Worm (Caenorhabditis elegans): Measurements from ENCODE around the gene T05A7.7.

Gene T05A7.7

DNA sequence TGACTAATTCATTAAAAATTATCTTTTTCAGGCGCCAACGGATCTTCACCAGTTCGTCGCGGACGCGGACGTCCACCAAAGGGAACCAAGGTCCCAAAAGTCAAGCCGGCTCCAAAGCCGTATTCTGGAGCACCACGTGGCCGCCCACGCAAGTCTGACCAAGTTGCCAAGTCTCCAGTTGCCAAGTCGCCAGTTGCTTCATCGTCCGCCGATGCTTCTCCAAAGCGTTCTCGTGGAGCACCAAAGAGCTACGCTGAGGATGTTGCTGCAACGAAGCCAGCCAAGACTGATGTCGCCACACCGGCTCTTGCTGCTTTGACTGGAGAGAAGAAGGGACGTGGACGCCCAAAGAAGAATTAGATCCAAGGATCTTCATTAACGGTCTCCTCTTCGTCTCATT, 8.0 kb downstream of the T05A7.7 start:
- no peak for TF ChIP-seq jun-1 (tag; optimal IDR thresholded peaks at IDR 0.05)
- no peak for TF ChIP-seq ama-1 (optimal IDR thresholded peaks at IDR 0.05)

- TF ChIP-seq nhr-237 (tag; optimal IDR thresholded peaks at IDR 0.05) (no peak), elt-3 (tag; optimal IDR thresholded peaks at IDR 0.05) (no peak), nhr-67 (tag; optimal IDR thresholded peaks at IDR 0.05) (no peak), egl-5 (tag; optimal IDR thresholded peaks at IDR 0.05) (peak; percentile 24), lin-39 (tag; optimal IDR thresholded peaks at IDR 0.05) (peak; percentile 90), ztf-4 (tag; optimal IDR thresholded peaks at IDR 0.05) (no peak), elt-1 (tag; optimal IDR thresholded peaks at IDR 0.05) (no peak), nhr-76 (tag; optimal IDR thresholded peaks at IDR 0.05) (no peak), pha-4 (tag; optimal IDR thresholded peaks at IDR 0.05) (no peak), lsy-12 (tag; optimal IDR thresholded peaks at IDR 0.05) (peak; percentile 8), pqm-1 (tag; optimal IDR thresholded peaks at IDR 0.05) (peak; percentile 33), skn-1 (tag; optimal IDR thresholded peaks at IDR 0.05) (no peak), unc-39 (tag; optimal IDR thresholded peaks at IDR 0.05) (no peak), mml-1 (tag; optimal IDR thresholded peaks at IDR 0.05) (no peak), lin-15B (tag; optimal IDR thresholded peaks at IDR 0.05) (peak; percentile 71), jun-1 (tag; optimal IDR thresholded peaks at IDR 0.05) (peak; percentile 45), elt-2 (tag; optimal IDR thresholded peaks at IDR 0.05) (peak; percentile 46), daf-12 (tag; optimal IDR thresholded peaks at IDR 0.05) (no peak), nhr-23 (tag; optimal IDR thresholded peaks at IDR 0.05) (peak; percentile 41), snpc-4 (tag; optimal IDR thresholded peaks at IDR 0.05) (peak; percentile 43), ceh-9 (tag; optimal IDR thresholded peaks at IDR 0.05) (no peak), fos-1 (tag; optimal IDR thresholded peaks at IDR 0.05) (peak; percentile 9), ceh-28 (tag; optimal IDR thresholded peaks at IDR 0.05) (no peak), ztf-11 (tag; optimal IDR thresholded peaks at IDR 0.05) (no peak), nfya-1 (tag; optimal IDR thresholded peaks at IDR 0.05; ENCODE audit: insufficient read depth) (peak; percentile 72), aly-2 (tag; optimal IDR thresholded peaks at IDR 0.05) (no peak), ama-1 (optimal IDR thresholded peaks at IDR 0.05) (no peak), ceh-16 (tag; optimal IDR thresholded peaks at IDR 0.05) (no peak), nhr-25 (tag; optimal IDR thresholded peaks at IDR 0.05) (peak; percentile 51), tbx-2 (tag; optimal IDR thresholded peaks at IDR 0.05) (no peak)
Observed at ce11 chrII:4672584-4673110, 8.6 kb downstream of the T05A7.7 start, which contains the start of the genes clec-140 and hmg-11. clec-140 (plus strand) TSS chrII:4673060. hmg-11 (plus strand) TSS chrII:4673085.

DNA sequence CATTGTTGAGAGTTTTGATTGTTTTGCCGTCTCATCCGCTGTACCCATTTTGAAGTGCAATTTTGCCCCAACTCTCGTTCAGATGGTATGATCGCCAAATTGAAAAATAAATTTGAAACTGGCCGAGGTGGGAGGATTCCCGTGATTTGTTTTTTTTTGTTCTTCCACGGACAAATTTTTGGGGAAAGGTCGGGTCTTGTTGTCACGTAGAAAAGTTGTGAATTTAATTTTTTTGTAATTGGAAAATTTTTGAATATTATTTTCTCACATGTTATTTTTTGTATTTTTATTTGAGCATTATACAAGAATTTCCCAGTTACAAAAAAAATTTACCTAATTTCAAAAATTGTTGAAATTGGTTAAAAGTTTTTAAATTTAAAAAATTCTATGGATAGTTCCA, 9.6 kb downstream of the T05A7.7 start, which contains the start of gene T05A7.6:
Gene T05A7.6 (minus strand): TSS at position 101 of the 400 bp plus-strand sequence.
- TF ChIP-seq nhr-11 (tag; optimal IDR thresholded peaks at IDR 0.05) = no peak
- no peak for TF ChIP-seq nhr-25 (tag; optimal IDR thresholded peaks at IDR 0.05)
- no peak for TF ChIP-seq aly-2 (tag; optimal IDR thresholded peaks at IDR 0.05)
- no peak for TF ChIP-seq zag-1 (tag; optimal IDR thresholded peaks at IDR 0.05)

DNA sequence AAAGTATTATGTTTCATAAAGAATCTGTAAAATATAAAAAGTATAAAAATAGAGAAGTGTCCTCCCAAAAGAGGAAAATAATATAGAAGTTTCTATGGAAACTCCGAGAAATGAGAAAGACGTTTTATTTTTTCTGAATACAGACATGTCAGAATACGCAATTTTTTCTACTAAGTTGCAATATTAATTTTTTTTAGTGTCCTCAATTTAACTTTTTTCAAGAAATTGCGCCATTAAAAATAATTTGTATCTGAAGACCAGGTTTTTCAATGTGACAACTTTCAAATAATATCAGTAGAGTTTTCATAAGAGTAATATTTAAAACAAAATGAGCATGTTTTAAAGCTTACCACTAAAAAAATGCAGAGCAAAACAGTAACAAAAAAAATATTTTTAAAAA, 13.7 kb downstream of the T05A7.7 start, which contains the start of gene fut-5:
Gene fut-5 (minus strand): TSS at position 101 of the 400 bp plus-strand sequence.
- TF ChIP-seq daf-12 (tag; optimal IDR thresholded peaks at IDR 0.05) (no peak), snpc-4 (tag; optimal IDR thresholded peaks at IDR 0.05) (no peak), skn-1 (tag; optimal IDR thresholded peaks at IDR 0.05) (no peak), ztf-4 (tag; optimal IDR thresholded peaks at IDR 0.05) (no peak), ama-1 (optimal IDR thresholded peaks at IDR 0.05) (no peak), pqm-1 (tag; optimal IDR thresholded peaks at IDR 0.05) (no peak), nhr-77 (tag; optimal IDR thresholded peaks at IDR 0.05) (no peak), pha-4 (tag; optimal IDR thresholded peaks at IDR 0.05) (no peak), nhr-76 (tag; optimal IDR thresholded peaks at IDR 0.05) (no peak), nhr-23 (tag; optimal IDR thresholded peaks at IDR 0.05) (no peak), jun-1 (tag; optimal IDR thresholded peaks at IDR 0.05) (no peak), nhr-11 (tag; optimal IDR thresholded peaks at IDR 0.05) (no peak), zag-1 (tag; optimal IDR thresholded peaks at IDR 0.05) (no peak), nhr-67 (tag; optimal IDR thresholded peaks at IDR 0.05) (no peak), nhr-12 (tag; optimal IDR thresholded peaks at IDR 0.05) (no peak), nfya-1 (tag; optimal IDR thresholded peaks at IDR 0.05; ENCODE audit: insufficient read depth) (no peak), ceh-28 (tag; optimal IDR thresholded peaks at IDR 0.05) (no peak), nhr-237 (tag; optimal IDR thresholded peaks at IDR 0.05) (no peak), fkh-2 (tag; optimal IDR thresholded peaks at IDR 0.05) (no peak)

Data from whole organism, L3 larva.